Fruit fly (Drosophila melanogaster): ENCODE measurements around the gene Raf.
A peak's percentile ranks its signal among the peaks of the same experiment; 100 is the strongest.

The Raf gene

DNA sequence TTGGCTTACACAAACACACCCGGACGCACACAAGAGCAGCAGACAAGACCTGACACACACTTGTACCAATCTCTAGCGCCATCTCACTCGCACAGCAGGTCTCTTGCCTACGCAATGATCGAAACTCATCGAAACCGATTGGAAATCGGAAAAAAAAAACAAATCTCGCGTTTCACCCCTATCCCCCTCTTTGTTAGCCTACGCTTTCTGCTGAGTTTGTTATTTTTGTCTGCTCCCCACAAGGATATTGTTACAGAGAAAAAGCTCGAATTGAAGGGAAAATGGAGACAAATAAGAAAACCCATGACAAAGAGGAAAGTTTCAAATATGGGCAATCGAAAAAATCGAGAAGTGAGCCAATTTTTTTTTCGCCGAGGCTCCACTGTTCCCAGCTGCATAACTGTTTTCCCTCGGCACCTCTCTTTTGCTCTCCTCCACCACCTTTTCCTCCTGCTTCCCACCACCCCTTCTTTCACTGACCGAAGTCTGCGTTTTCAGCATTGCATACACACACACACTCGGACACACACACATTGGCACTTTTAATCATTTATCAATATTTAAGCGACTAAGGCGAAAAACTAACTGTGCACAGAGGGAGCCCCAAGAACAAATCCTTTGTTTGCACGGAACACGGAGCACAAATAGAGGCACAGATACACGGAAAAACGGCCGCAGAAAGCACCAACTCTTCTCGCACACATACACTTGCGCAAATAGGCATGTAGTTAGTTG is 25.3 kb upstream of the Raf start:
- TF ChIP-seq tj (GFP tag; optimal IDR thresholded peaks at IDR 0.05) = peak; percentile 87
- TF ChIP-seq ovo (GFP tag; optimal IDR thresholded peaks at IDR 0.05) = peak; percentile 64
- peak; percentile 3 for TF ChIP-seq CG12768 (GFP tag; optimal IDR thresholded peaks at IDR 0.05)
- TF ChIP-seq CG11617 (GFP tag; optimal IDR thresholded peaks at IDR 0.05) = peak; percentile 59
- peak; percentile 63 for TF ChIP-seq Hr96 (GFP tag; optimal IDR thresholded peaks at IDR 0.05)
- TF ChIP-seq CG7045 (GFP tag; optimal IDR thresholded peaks at IDR 0.05) = no peak
- TF ChIP-seq toe (GFP tag; optimal IDR thresholded peaks at IDR 0.05) = peak; percentile 17
- no peak for TF ChIP-seq CG1620 (GFP tag; optimal IDR thresholded peaks at IDR 0.05)
- TF ChIP-seq Mnt (GFP tag; optimal IDR thresholded peaks at IDR 0.05) = peak; percentile 44
- no peak for TF ChIP-seq CG33017 (tag; optimal IDR thresholded peaks at IDR 0.05)
- peak; percentile 25 for TF ChIP-seq CG7101 (tag; optimal IDR thresholded peaks at IDR 0.05)
- peak; percentile 79 for TF ChIP-seq pad (GFP tag; optimal IDR thresholded peaks at IDR 0.05)

DNA sequence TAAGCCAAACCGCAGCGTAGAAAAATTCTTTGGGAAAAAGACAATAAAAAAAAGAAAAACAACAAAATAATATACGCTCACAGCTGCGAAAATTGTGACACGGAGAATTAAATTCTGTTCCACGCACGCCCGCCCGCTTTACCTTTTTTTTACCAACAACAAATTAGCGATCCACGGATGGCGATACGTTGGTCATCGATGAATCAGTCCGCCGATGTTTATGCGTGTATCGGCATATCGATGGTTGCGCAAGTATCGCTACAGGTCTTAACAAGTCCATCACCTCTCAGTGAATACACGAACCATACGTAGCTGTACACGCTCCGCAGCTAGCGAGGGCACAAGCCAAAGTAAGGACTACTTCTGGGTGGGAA is 24.7 kb upstream of the Raf start, which contains the start of gene CG2924:
Gene CG2924 (minus strand): TSS at position 205 of the 374 bp plus-strand sequence.
- no peak for TF ChIP-seq Hr96 (GFP tag; optimal IDR thresholded peaks at IDR 0.05)
- peak; percentile 92 for TF ChIP-seq bab1 (GFP tag; optimal IDR thresholded peaks at IDR 0.05)
- no peak for TF ChIP-seq pad (GFP tag; optimal IDR thresholded peaks at IDR 0.05)
- TF ChIP-seq kay (GFP tag; ENCODE audit: borderline replicate concordance) = peak; percentile 51
- TF ChIP-seq Mnt (GFP tag; optimal IDR thresholded peaks at IDR 0.05) = peak; percentile 81
- peak; percentile 42 for TF ChIP-seq CG14711 (tag; optimal IDR thresholded peaks at IDR 0.05)
- TF ChIP-seq CG1620 (GFP tag; optimal IDR thresholded peaks at IDR 0.05) = peak; percentile 82
- peak; percentile 44 for TF ChIP-seq cic (GFP tag; optimal IDR thresholded peaks at IDR 0.05)
- peak; percentile 87 for TF ChIP-seq tj (GFP tag; optimal IDR thresholded peaks at IDR 0.05)
- peak; percentile 12 for TF ChIP-seq Clk (GFP tag; optimal IDR thresholded peaks at IDR 0.05)
- TF ChIP-seq ovo (GFP tag; optimal IDR thresholded peaks at IDR 0.05) = peak; percentile 63
- TF ChIP-seq Crg-1 (GFP tag; optimal IDR thresholded peaks at IDR 0.05) = peak; percentile 63
- peak; percentile 62 for TF ChIP-seq CG7101 (tag; optimal IDR thresholded peaks at IDR 0.05)
- TF ChIP-seq CG5204 (GFP tag; optimal IDR thresholded peaks at IDR 0.05) = no peak
- TF ChIP-seq CG33017 (tag; optimal IDR thresholded peaks at IDR 0.05) = no peak
- TF ChIP-seq cnc (optimal IDR thresholded peaks at IDR 0.05) = no peak
- TF ChIP-seq CG11617 (GFP tag; optimal IDR thresholded peaks at IDR 0.05) = no peak
- peak; percentile 43 for TF ChIP-seq toe (GFP tag; optimal IDR thresholded peaks at IDR 0.05)
- TF ChIP-seq CG12768 (GFP tag; optimal IDR thresholded peaks at IDR 0.05) = no peak
- TF ChIP-seq CG7045 (GFP tag; optimal IDR thresholded peaks at IDR 0.05) = no peak

DNA sequence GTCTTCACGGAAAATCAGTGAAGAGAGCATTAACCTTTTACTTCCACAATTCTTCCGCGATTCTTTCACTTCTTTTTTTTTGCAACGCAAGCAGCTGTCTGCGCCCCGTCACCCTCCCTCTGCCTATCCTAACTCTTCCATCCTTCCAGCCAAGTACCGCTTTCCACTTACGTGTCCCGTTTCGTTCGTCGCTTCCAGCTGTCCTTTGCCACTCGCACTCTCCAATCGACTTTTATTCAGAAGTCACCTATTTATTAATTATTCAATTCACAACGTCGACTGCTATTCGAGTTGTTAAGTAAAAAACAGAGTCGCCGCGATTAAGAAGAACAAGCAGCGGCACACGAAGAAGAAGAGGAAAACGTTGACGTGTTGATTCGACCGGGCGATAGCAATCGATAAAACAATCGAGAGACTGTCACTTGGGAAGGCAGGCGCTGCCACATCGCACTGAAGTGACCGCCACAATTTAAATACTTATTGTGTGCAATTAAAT is 20.5 kb upstream of the Raf start, which contains the start of gene Grp170:
Gene Grp170 (minus strand): TSS at position 365 of the 496 bp plus-strand sequence.
- TF ChIP-seq Clk (GFP tag; optimal IDR thresholded peaks at IDR 0.05) (no peak), pad (GFP tag; optimal IDR thresholded peaks at IDR 0.05) (peak; percentile 0), CG12768 (GFP tag; optimal IDR thresholded peaks at IDR 0.05) (no peak), CG14711 (tag; optimal IDR thresholded peaks at IDR 0.05) (peak; percentile 15), CG7045 (GFP tag; optimal IDR thresholded peaks at IDR 0.05) (no peak), CG5204 (GFP tag; optimal IDR thresholded peaks at IDR 0.05) (no peak), CG7101 (tag; optimal IDR thresholded peaks at IDR 0.05) (no peak), Mnt (GFP tag; optimal IDR thresholded peaks at IDR 0.05) (peak; percentile 76), Crg-1 (GFP tag; optimal IDR thresholded peaks at IDR 0.05) (no peak), ovo (GFP tag; optimal IDR thresholded peaks at IDR 0.05) (no peak), bab1 (GFP tag; optimal IDR thresholded peaks at IDR 0.05) (peak; percentile 53), CG11617 (GFP tag; optimal IDR thresholded peaks at IDR 0.05) (peak; percentile 21), CG33017 (tag; optimal IDR thresholded peaks at IDR 0.05) (no peak), kay (GFP tag; ENCODE audit: borderline replicate concordance) (no peak)

- TF ChIP-seq tj (GFP tag; optimal IDR thresholded peaks at IDR 0.05) = peak; percentile 95
- TF ChIP-seq Mnt (GFP tag; optimal IDR thresholded peaks at IDR 0.05) = no peak
These were observed 19.9 kb upstream of the Raf start, which contains the start of gene Vml for dm6 chrX:2275249-2275872. TSS of gene Vml (plus strand) at chrX:2275822.

DNA sequence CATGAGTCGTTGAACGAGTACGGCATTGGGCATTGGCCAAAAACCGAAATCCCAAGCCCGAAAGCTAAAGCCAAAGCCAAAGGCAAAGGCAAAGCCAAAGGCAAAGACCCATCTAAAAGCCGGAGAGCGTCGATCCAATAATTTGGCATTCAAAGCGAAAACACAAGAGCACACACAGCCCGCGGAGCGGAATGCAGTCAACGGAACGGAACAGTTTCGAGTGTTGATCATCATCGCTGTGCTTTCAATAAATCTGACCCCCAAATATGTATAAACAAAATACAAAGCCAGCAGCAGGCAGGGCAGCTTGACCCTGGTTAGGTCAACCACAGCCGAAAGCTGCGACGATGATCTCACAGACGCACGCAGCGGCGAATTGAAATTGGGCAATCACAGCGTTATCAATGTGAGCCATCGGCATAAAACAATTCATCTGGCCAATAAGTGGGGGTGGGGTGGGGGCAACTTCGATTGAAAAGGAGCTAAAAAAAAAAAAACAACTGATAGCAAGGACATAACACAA is 16.4 kb upstream of the Raf start:
- TF ChIP-seq CG14711 (tag; optimal IDR thresholded peaks at IDR 0.05) = no peak
- no peak for TF ChIP-seq Mnt (GFP tag; optimal IDR thresholded peaks at IDR 0.05)
- no peak for TF ChIP-seq CG5204 (GFP tag; optimal IDR thresholded peaks at IDR 0.05)
- no peak for TF ChIP-seq CG11617 (GFP tag; optimal IDR thresholded peaks at IDR 0.05)
- TF ChIP-seq tj (GFP tag; optimal IDR thresholded peaks at IDR 0.05) = no peak
- TF ChIP-seq Hr96 (GFP tag; optimal IDR thresholded peaks at IDR 0.05) = no peak
- no peak for TF ChIP-seq Clk (GFP tag; optimal IDR thresholded peaks at IDR 0.05)
- TF ChIP-seq bab1 (GFP tag; optimal IDR thresholded peaks at IDR 0.05) = no peak
- no peak for TF ChIP-seq CG7045 (GFP tag; optimal IDR thresholded peaks at IDR 0.05)
- TF ChIP-seq toe (GFP tag; optimal IDR thresholded peaks at IDR 0.05) = no peak
- TF ChIP-seq CG7101 (tag; optimal IDR thresholded peaks at IDR 0.05) = no peak
- TF ChIP-seq CG1620 (GFP tag; optimal IDR thresholded peaks at IDR 0.05) = no peak
- no peak for TF ChIP-seq kay (GFP tag; ENCODE audit: borderline replicate concordance)
- TF ChIP-seq ovo (GFP tag; optimal IDR thresholded peaks at IDR 0.05) = no peak

dm6 chrX:2283470-2283869 is 11.8 kb upstream of the Raf start:
- TF ChIP-seq CG33017 (tag; optimal IDR thresholded peaks at IDR 0.05) (no peak), cnc (optimal IDR thresholded peaks at IDR 0.05) (no peak), CG14711 (tag; optimal IDR thresholded peaks at IDR 0.05) (no peak), CG1620 (GFP tag; optimal IDR thresholded peaks at IDR 0.05) (no peak), cic (GFP tag; optimal IDR thresholded peaks at IDR 0.05) (no peak), CG5204 (GFP tag; optimal IDR thresholded peaks at IDR 0.05) (no peak), Mnt (GFP tag; optimal IDR thresholded peaks at IDR 0.05) (no peak), pad (GFP tag; optimal IDR thresholded peaks at IDR 0.05) (no peak), tj (GFP tag; optimal IDR thresholded peaks at IDR 0.05) (no peak), CG7045 (GFP tag; optimal IDR thresholded peaks at IDR 0.05) (no peak), toe (GFP tag; optimal IDR thresholded peaks at IDR 0.05) (no peak), CG11617 (GFP tag; optimal IDR thresholded peaks at IDR 0.05) (no peak), CG12768 (GFP tag; optimal IDR thresholded peaks at IDR 0.05) (no peak), Crg-1 (GFP tag; optimal IDR thresholded peaks at IDR 0.05) (no peak)
